Worm (Caenorhabditis elegans): ENCODE results near the gene F44E7.5.
A peak's percentile ranks its signal among the peaks of the same experiment; 100 is the strongest.

F44E7.5 gene

DNA sequence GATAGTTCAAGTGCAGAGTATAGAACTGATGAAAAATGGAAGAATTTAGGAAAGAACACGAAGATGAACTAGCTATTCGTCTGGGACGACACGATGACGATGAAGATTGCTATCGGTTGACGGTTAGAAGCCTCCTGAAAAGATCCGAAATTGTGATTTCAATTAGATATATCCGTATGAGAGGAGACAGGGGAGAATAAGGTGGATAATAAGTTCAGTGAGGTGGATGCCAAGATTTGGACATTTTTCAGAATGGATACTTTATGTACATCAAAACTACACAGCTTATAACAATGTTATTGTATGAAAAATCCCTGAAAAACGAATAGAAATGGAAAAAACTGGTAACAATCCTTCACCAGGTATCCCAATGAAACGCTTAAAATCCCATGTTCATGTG, 17.4 kb upstream of the F44E7.5 start, which contains the start of gene nstp-3:
Gene nstp-3, minus strand, starts transcription at position 101 of the 400 bp plus-strand sequence.
- TF ChIP-seq rbr-2 (tag; optimal IDR thresholded peaks at IDR 0.05) (no peak), aha-1 (tag) (peak; percentile 52)

DNA sequence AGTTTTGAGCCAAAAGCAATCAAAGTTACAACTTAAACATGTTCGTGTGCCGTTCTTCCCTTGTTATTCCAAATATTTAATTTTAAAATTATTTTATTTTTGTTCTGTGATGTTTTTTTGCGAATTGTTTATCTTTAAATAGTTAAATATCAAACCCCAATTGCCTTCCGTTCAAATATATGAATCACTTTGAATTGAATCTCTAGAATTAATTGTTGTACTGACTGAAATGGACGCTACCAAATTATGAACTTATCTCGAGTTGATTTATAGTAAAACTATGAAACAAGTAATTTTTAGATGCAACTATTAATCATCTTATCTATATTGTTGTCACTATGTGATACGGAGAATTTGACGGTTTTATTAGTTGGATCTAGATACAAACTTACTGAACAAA, 11.3 kb upstream of the F44E7.5 start, which contains the start of gene ZC250.2:
Gene ZC250.2, plus strand, starts transcription at position 301 of the 400 bp plus-strand sequence.
- TF ChIP-seq snpc-4 (tag; optimal IDR thresholded peaks at IDR 0.05) (no peak), lin-39 (tag; optimal IDR thresholded peaks at IDR 0.05) (no peak), madf-5 (GFP tag; IDR thresholded peaks at IDR 0.05) (no peak), Y5F2A.4 (GFP tag; optimal IDR thresholded peaks at IDR 0.05) (no peak), nhr-6 (tag; optimal IDR thresholded peaks at IDR 0.05) (no peak), hlh-11 (tag; optimal IDR thresholded peaks at IDR 0.05) (no peak), ces-1 (GFP tag; optimal IDR thresholded peaks at IDR 0.05) (no peak), mxl-3 (GFP tag; optimal IDR thresholded peaks at IDR 0.05) (no peak), ZK337.2 (GFP tag; IDR thresholded peaks at IDR 0.05) (no peak), dpl-1 (GFP tag; optimal IDR thresholded peaks at IDR 0.05) (no peak), nhr-28 (tag; optimal IDR thresholded peaks at IDR 0.05) (no peak), aha-1 (tag) (no peak), zip-2 (tag; optimal IDR thresholded peaks at IDR 0.05) (no peak), mxl-2 (GFP tag; conservative IDR thresholded peaks at IDR 0.05) (no peak), unc-130 (GFP tag; optimal IDR thresholded peaks at IDR 0.05) (no peak), fos-1 (tag; optimal IDR thresholded peaks at IDR 0.05) (no peak), snpc-1.2 (GFP tag; IDR thresholded peaks at IDR 0.05) (no peak)

DNA sequence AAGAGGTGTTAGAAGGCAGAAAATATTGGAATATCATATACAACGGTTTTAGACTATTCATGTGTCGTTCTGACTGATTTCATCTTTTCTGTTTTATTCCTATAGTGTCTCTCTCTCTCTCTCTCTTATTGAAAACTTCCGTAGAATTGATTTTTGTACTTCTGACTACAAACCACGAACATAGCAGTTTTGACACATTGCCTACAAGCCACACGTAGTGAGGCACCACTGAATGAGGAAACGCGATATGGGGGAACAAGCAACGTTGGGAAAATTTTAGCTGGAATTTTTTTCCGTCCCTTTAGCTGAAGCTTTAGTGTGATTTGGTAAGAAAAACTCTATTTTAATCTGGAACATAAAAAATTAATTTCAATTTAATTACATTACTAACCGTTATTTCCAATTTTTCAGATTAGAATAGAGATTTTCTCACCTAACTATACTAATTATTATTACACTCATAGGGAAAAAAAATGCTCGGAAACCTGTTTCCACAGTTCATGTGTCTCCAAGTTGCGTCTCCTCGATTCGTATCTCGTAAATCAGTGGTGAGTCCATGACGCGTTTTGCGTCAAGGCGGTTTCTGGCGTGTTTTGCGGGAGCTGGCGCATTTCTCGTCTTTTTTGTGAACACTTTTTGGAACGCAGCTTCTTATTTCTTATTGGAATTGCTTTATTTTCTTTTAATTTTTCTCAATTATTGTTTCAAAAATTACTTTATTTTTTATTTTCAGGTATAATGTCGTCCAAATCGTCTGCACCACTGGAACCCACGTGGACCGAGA, 10.0 kb upstream of the F44E7.5 start, which contains the start of the genes nhr-142 and F44E7.9:
Gene nhr-142, minus strand, starts transcription at position 57 of the 784 bp plus-strand sequence.
Gene F44E7.9, plus strand, starts transcription at position 734 of the 784 bp plus-strand sequence.
- peak; percentile 89 for TF ChIP-seq rbr-2 (tag; optimal IDR thresholded peaks at IDR 0.05)
- peak; percentile 83 for TF ChIP-seq spr-1 (tag; optimal IDR thresholded peaks at IDR 0.05)
- TF ChIP-seq unc-39 (tag; optimal IDR thresholded peaks at IDR 0.05), result no peak
- no peak for TF ChIP-seq mdt-29 (GFP tag; IDR thresholded peaks at IDR 0.05)
- peak; percentile 66 for TF ChIP-seq madf-9 (GFP tag; conservative IDR thresholded peaks at IDR 0.05)
- TF ChIP-seq madf-5 (GFP tag; IDR thresholded peaks at IDR 0.05), result no peak
- TF ChIP-seq mxl-3 (GFP tag; optimal IDR thresholded peaks at IDR 0.05), result no peak
- TF ChIP-seq dmd-6 (GFP tag; IDR thresholded peaks at IDR 0.05), result peak; percentile 77
- TF ChIP-seq ZK546.5 (tag; optimal IDR thresholded peaks at IDR 0.05), result no peak
- peak; percentile 59 for TF ChIP-seq hlh-30 (tag; optimal IDR thresholded peaks at IDR 0.05; ENCODE audit: insufficient read depth)
- no peak for TF ChIP-seq ces-1 (GFP tag; optimal IDR thresholded peaks at IDR 0.05)
- peak; percentile 48; the same call in 1 of the 2 replicates for TF ChIP-seq ceh-44 (GFP tag; IDR thresholded peaks at IDR 0.05)
- TF ChIP-seq arid-1 (GFP tag; conservative IDR thresholded peaks at IDR 0.05), result peak; percentile 76
- TF ChIP-seq gei-8 (GFP tag; optimal IDR thresholded peaks at IDR 0.05), result no peak
- peak; percentile 67 for TF ChIP-seq ctbp-1 (GFP tag; IDR thresholded peaks at IDR 0.05)
- TF ChIP-seq dve-1 (tag; optimal IDR thresholded peaks at IDR 0.05; ENCODE audit: insufficient read depth), result peak; percentile 82
- TF ChIP-seq mxl-2 (GFP tag; conservative IDR thresholded peaks at IDR 0.05), result 0 out of 2 replicates have a peak, but pooled peaks have one; percentile 31
- peak; percentile 71 for TF ChIP-seq pha-4 (GFP tag; IDR thresholded peaks at IDR 0.05)
- no peak for TF ChIP-seq pha-4 (tag; optimal IDR thresholded peaks at IDR 0.05)
- no peak for TF ChIP-seq nhr-41 (GFP tag; IDR thresholded peaks at IDR 0.05)
- no peak for TF ChIP-seq cey-2 (tag; optimal IDR thresholded peaks at IDR 0.05; ENCODE audit: borderline replicate concordance, insufficient read depth)
- TF ChIP-seq lim-7 (GFP tag; IDR thresholded peaks at IDR 0.05), result no peak
- peak; percentile 4 to 87 for TF ChIP-seq hif-1 (tag; optimal IDR thresholded peaks at IDR 0.05)
- TF ChIP-seq egl-27 (tag; optimal IDR thresholded peaks at IDR 0.05), result no peak
- TF ChIP-seq lin-29 (GFP tag; IDR thresholded peaks at IDR 0.05), result 0 out of 2 replicates have a peak, but pooled peaks have one; percentile 52
- peak; percentile 100 for TF ChIP-seq nhr-28 (tag; optimal IDR thresholded peaks at IDR 0.05)
- no peak for TF ChIP-seq Y5F2A.4 (GFP tag; optimal IDR thresholded peaks at IDR 0.05)
- peak; percentile 16 for TF ChIP-seq pqm-1 (tag; optimal IDR thresholded peaks at IDR 0.05)
- TF ChIP-seq ceh-62 (tag; optimal IDR thresholded peaks at IDR 0.05), result no peak
- TF ChIP-seq daf-16 (GFP tag; optimal IDR thresholded peaks at IDR 0.05), result no peak
- peak; percentile 49 for TF ChIP-seq daf-16 (tag; optimal IDR thresholded peaks at IDR 0.05)
- peak; percentile 82 for TF ChIP-seq hmg-1.1 (GFP tag; IDR thresholded peaks at IDR 0.05)
- TF ChIP-seq nhr-102 (tag; optimal IDR thresholded peaks at IDR 0.05), result peak; percentile 92
- TF ChIP-seq snpc-1.2 (GFP tag; IDR thresholded peaks at IDR 0.05), result peak; percentile 66
- 0 out of 2 replicates have a peak, but pooled peaks have one; percentile 41 for TF ChIP-seq lin-1 (GFP tag; IDR thresholded peaks at IDR 0.05)

Measured in whole organism, L4 larva.